Fruit fly (Drosophila melanogaster) whole organism, embryonic: ENCODE results near the gene CG13113.

Source experiments
- Atf-2 ChIP-seq: fragments of 200-800 bp; sonication (Bioruptor generic); optimal IDR thresholded peaks from 2 replicates; lab custom pipeline; 2016; ENCODE audit warnings: missing biosample characterization, missing genetic modification characterization
- CG1024 ChIP-seq: fragments of 200-800 bp; sonication (Bioruptor generic); IDR thresholded peaks from 2 replicates; pipeline ENCODE4 v1.3.6; 2022; ENCODE audit warnings: missing biosample characterization, missing genetic modification characterization
- CG11456 ChIP-seq: fragments of 200-800 bp; sonication (Bioruptor generic); IDR thresholded peaks from 3 replicates; pipeline ENCODE4 v1.3.6; 2022; ENCODE audit warnings: missing biosample characterization, missing genetic modification characterization
- CG1233 ChIP-seq: fragments of 200-800 bp; sonication (Bioruptor generic); optimal IDR thresholded peaks from 4 replicates; lab custom pipeline; 2018; ENCODE audit warnings: missing biosample characterization, mild to moderate bottlenecking, missing genetic modification characterization
- CG13123 ChIP-seq: fragments of 200-800 bp; sonication (Bioruptor generic); optimal IDR thresholded peaks from 2 replicates; lab custom pipeline; 2016; ENCODE audit warnings: missing biosample characterization, missing genetic modification characterization
- CG14860 ChIP-seq: fragments of 200-800 bp; sonication (Bioruptor generic); IDR thresholded peaks from 3 replicates; pipeline ENCODE4 v1.3.6; 2022; ENCODE audit warnings: missing biosample characterization, missing genetic modification characterization; ENCODE audit not compliant: partially characterized antibody
- CG15269 ChIP-seq: fragments of 200-800 bp; sonication (Bioruptor generic); optimal IDR thresholded peaks from 2 replicates; lab custom pipeline; 2018; ENCODE audit warnings: missing biosample characterization, mild to moderate bottlenecking, missing genetic modification characterization, moderate library complexity
- CG15696 ChIP-seq: fragments of 200-800 bp; sonication (Bioruptor generic); optimal IDR thresholded peaks from 2 replicates; lab custom pipeline; 2019; ENCODE audit warnings: missing biosample characterization, mild to moderate bottlenecking, missing genetic modification characterization, moderate library complexity
- CG2889 ChIP-seq: fragments of 200-800 bp; sonication (Bioruptor generic); IDR thresholded peaks from 3 replicates; pipeline ENCODE4 v1.3.6; 2022; ENCODE audit warnings: missing biosample characterization, missing genetic modification characterization
- CG31224 ChIP-seq: fragments of 200-800 bp; sonication (Bioruptor generic); IDR thresholded peaks from 2 replicates; pipeline ENCODE4 v1.3.6; 2022; ENCODE audit warnings: missing biosample characterization, missing genetic modification characterization
- CG3726 ChIP-seq: fragments of 200-800 bp; sonication (Bioruptor generic); IDR thresholded peaks from 3 replicates; pipeline ENCODE4, ENCODE4 v1.3.6; 2022; ENCODE audit warnings: missing biosample characterization, missing genetic modification characterization
- CG3995 ChIP-seq: fragments of 200-800 bp; sonication (Bioruptor generic); optimal IDR thresholded peaks from 3 replicates; lab custom pipeline; 2016; ENCODE audit warnings: missing biosample characterization, missing genetic modification characterization
- CG7357 ChIP-seq: fragments of 200-800 bp; sonication (Bioruptor generic); IDR thresholded peaks from 3 replicates; pipeline ENCODE4 v1.3.6; 2022; ENCODE audit warnings: missing biosample characterization, missing genetic modification characterization
- CG7372 ChIP-seq: fragments of 200-800 bp; sonication (Bioruptor generic); IDR thresholded peaks from 2 replicates; pipeline ENCODE4 v1.3.6; 2022; ENCODE audit warnings: missing biosample characterization, missing genetic modification characterization
- CG7556 ChIP-seq: fragments of 200-800 bp; sonication (Bioruptor generic); optimal IDR thresholded peaks from 2 replicates; lab custom pipeline; 2017; ENCODE audit warnings: missing biosample characterization, mild to moderate bottlenecking, missing genetic modification characterization
- CG7928 ChIP-seq: fragments of 200-800 bp; sonication (Bioruptor generic); optimal IDR thresholded peaks from 2 replicates; lab custom pipeline; 2017; ENCODE audit warnings: missing biosample characterization, mild to moderate bottlenecking, missing genetic modification characterization
- CG8478 ChIP-seq: fragments of >200 bp; optimal IDR thresholded peaks from 2 replicates; lab custom pipeline; 2018
- CG9437 ChIP-seq: fragments of 200-800 bp; sonication (Bioruptor generic); optimal IDR thresholded peaks from 2 replicates; lab custom pipeline; 2018; ENCODE audit warnings: missing biosample characterization, mild to moderate bottlenecking, missing genetic modification characterization
- CG9932 ChIP-seq: fragments of 200-800 bp; sonication (Bioruptor generic); IDR thresholded peaks from 2 replicates; pipeline ENCODE4 v1.3.6; 2022; ENCODE audit warnings: missing biosample characterization, missing genetic modification characterization
- Dll ChIP-seq: fragments of 200-800 bp; sonication (Bioruptor generic); IDR thresholded peaks from 4 replicates; pipeline ENCODE4 v1.3.6; 2022; ENCODE audit warnings: missing biosample characterization, missing genetic modification characterization; ENCODE audit not compliant: partially characterized antibody
- Doc2 ChIP-seq: fragments of 200-800 bp; sonication (Bioruptor generic); IDR thresholded peaks from 2 replicates; pipeline ENCODE4 v1.3.6; 2022; ENCODE audit warnings: missing biosample characterization, missing genetic modification characterization
- Dref ChIP-seq: fragments of 200-800 bp; sonication (Bioruptor generic); IDR thresholded peaks from 2 replicates; pipeline ENCODE4 v1.3.6; 2022; ENCODE audit warnings: missing biosample characterization, missing genetic modification characterization
- Drgx ChIP-seq: fragments of 200-800 bp; sonication (Bioruptor generic); IDR thresholded peaks from 2 replicates; pipeline ENCODE4 v1.3.6; 2022; ENCODE audit warnings: missing biosample characterization, missing genetic modification characterization
- Gsc ChIP-seq: fragments of 200-800 bp; sonication (Bioruptor generic); IDR thresholded peaks from 2 replicates; pipeline ENCODE4 v1.3.6; 2022; ENCODE audit warnings: missing biosample characterization, missing genetic modification characterization
- H15 ChIP-seq: fragments of 200-800 bp; sonication (Bioruptor generic); IDR thresholded peaks from 3 replicates; pipeline ENCODE4 v1.3.6; 2022; ENCODE audit warnings: missing biosample characterization, missing genetic modification characterization
- Hmr ChIP-seq: fragments of 200-800 bp; sonication (Bioruptor generic); optimal IDR thresholded peaks from 3 replicates; lab custom pipeline; 2017; ENCODE audit warnings: mild to moderate bottlenecking, missing biosample characterization, missing genetic modification reagents, missing genetic modification characterization
- MESR4 ChIP-seq: fragments of 200-800 bp; sonication (Bioruptor generic); optimal IDR thresholded peaks from 2 replicates; lab custom pipeline; 2018; ENCODE audit warnings: missing biosample characterization, mild to moderate bottlenecking, missing genetic modification characterization, moderate library complexity
- Med ChIP-seq: fragments of 200-800 bp; sonication (Bioruptor generic); peaks from one replicate; lab custom pipeline; 2016; ENCODE audit warnings: missing biosample characterization, missing genetic modification characterization, mild to moderate bottlenecking, inconsistent platforms, moderate library complexity
- Mes4 ChIP-seq: fragments of 200-800 bp; sonication (Bioruptor generic); optimal IDR thresholded peaks from 2 replicates; lab custom pipeline; 2016; ENCODE audit warnings: missing biosample characterization, missing genetic modification characterization
- Sox100B ChIP-seq: fragments of 200-800 bp; sonication (Bioruptor generic); optimal IDR thresholded peaks from 3 replicates; lab custom pipeline; 2018; ENCODE audit warnings: missing biosample characterization, mild to moderate bottlenecking, missing genetic modification characterization
- Spps ChIP-seq: fragments of 200-800 bp; sonication (Bioruptor generic); optimal IDR thresholded peaks from 2 replicates; lab custom pipeline; 2018; ENCODE audit warnings: missing biosample characterization, mild to moderate bottlenecking, missing genetic modification characterization
- Sry-δ ChIP-seq: fragments of 200-800 bp; sonication (Bioruptor generic); optimal IDR thresholded peaks from 2 replicates; lab custom pipeline; 2016; ENCODE audit warnings: missing biosample characterization, missing genetic modification characterization
- Ssrp ChIP-seq: fragments of 200-800 bp; sonication (Bioruptor generic); optimal IDR thresholded peaks from 2 replicates; lab custom pipeline; 2018; ENCODE audit warnings: missing biosample characterization, mild to moderate bottlenecking, missing genetic modification characterization, moderate library complexity
- YL-1 ChIP-seq: fragments of 200-800 bp; sonication (Bioruptor generic); optimal IDR thresholded peaks from 3 replicates; lab custom pipeline; 2017; ENCODE audit warnings: missing biosample characterization, mild to moderate bottlenecking, missing genetic modification characterization
- aop ChIP-seq: fragments of 200-800 bp; sonication (Bioruptor generic); IDR thresholded peaks from 2 replicates; pipeline ENCODE4 v1.3.6; 2022; ENCODE audit warnings: missing biosample characterization, missing genetic modification characterization
- ato ChIP-seq: fragments of 200-800 bp; sonication (Bioruptor generic); IDR thresholded peaks from 2 replicates; pipeline ENCODE4 v1.3.6; 2022; ENCODE audit warnings: missing biosample characterization, missing genetic modification characterization; ENCODE audit not compliant: partially characterized antibody
- danr ChIP-seq: fragments of 200-800 bp; sonication (Bioruptor generic); IDR thresholded peaks from 2 replicates; pipeline ENCODE4 v1.3.6; 2022; ENCODE audit warnings: missing biosample characterization, missing genetic modification characterization
- dati ChIP-seq: fragments of 200-800 bp; sonication (Bioruptor generic); IDR thresholded peaks from 2 replicates; pipeline ENCODE4 v1.3.6; 2022; ENCODE audit warnings: missing biosample characterization, missing genetic modification characterization
- disco-r ChIP-seq: fragments of 200-800 bp; sonication (Bioruptor generic); optimal IDR thresholded peaks from 2 replicates; lab custom pipeline; 2016; ENCODE audit warnings: missing biosample characterization, missing genetic modification characterization
- dysf ChIP-seq: fragments of 200-800 bp; sonication (Bioruptor generic); IDR thresholded peaks from 3 replicates; pipeline ENCODE4 v1.3.6; 2022; ENCODE audit warnings: missing biosample characterization, missing genetic modification characterization
- ems ChIP-seq: fragments of 200-800 bp; sonication (Bioruptor generic); optimal IDR thresholded peaks from 3 replicates; lab custom pipeline; 2016; ENCODE audit warnings: missing biosample characterization, missing genetic modification characterization
- gem ChIP-seq: fragments of 200-800 bp; sonication (Bioruptor generic); optimal IDR thresholded peaks from 2 replicates; lab custom pipeline; 2019; ENCODE audit warnings: missing biosample characterization, mild to moderate bottlenecking, missing genetic modification characterization, moderate library complexity
- grn ChIP-seq: fragments of 200-800 bp; sonication (Bioruptor generic); optimal IDR thresholded peaks from 3 replicates; lab custom pipeline; 2017; ENCODE audit warnings: missing biosample characterization, missing genetic modification characterization
- hkb ChIP-seq, 2 experiments: fragments of 200-800 bp in 1 of 2; fragments of >200 bp in 1 of 2; sonication (Bioruptor generic) in 1 of 2; IDR thresholded peaks in 1 of 2; optimal IDR thresholded peaks in 1 of 2; 2 replicates each; pipeline versions ENCODE4 v1.3.6 to Lab custom; 2017 to 2022; ENCODE audit warnings: missing biosample characterization in 1 of 2, missing genetic modification characterization in 1 of 2
- insv ChIP-seq, 2 experiments: fragments of 200-800 bp; sonication (Bioruptor generic); optimal IDR thresholded peaks; 3 replicates each; lab custom pipeline; 2016 to 2018; ENCODE audit warnings: missing biosample characterization in 2 of 2, missing genetic modification characterization in 2 of 2
- nau ChIP-seq: fragments of 200-800 bp; sonication (Bioruptor generic); optimal IDR thresholded peaks from 3 replicates; lab custom pipeline; 2017; ENCODE audit warnings: missing biosample characterization, mild to moderate bottlenecking, missing genetic modification characterization, missing genetic modification reagents
- schlank ChIP-seq: fragments of 200-800 bp; sonication (Bioruptor generic); optimal IDR thresholded peaks from 2 replicates; lab custom pipeline; 2018; ENCODE audit warnings: missing biosample characterization, mild to moderate bottlenecking, missing genetic modification characterization
- sim ChIP-seq: fragments of 200-800 bp; sonication (Bioruptor generic); IDR thresholded peaks from 2 replicates; pipeline ENCODE4 v1.3.6; 2022; ENCODE audit warnings: missing biosample characterization, missing genetic modification characterization
- zen ChIP-seq: fragments of 200-800 bp; sonication (Bioruptor generic); optimal IDR thresholded peaks from 3 replicates; lab custom pipeline; 2018; ENCODE audit warnings: missing biosample characterization, mild to moderate bottlenecking, missing genetic modification characterization, moderate library complexity
- zfh1 ChIP-seq: fragments of 200-800 bp; sonication (Bioruptor generic); IDR thresholded peaks from 3 replicates; pipeline ENCODE4 v1.3.6; 2022; ENCODE audit warnings: missing biosample characterization, missing genetic modification characterization

Gene CG13113

DNA sequence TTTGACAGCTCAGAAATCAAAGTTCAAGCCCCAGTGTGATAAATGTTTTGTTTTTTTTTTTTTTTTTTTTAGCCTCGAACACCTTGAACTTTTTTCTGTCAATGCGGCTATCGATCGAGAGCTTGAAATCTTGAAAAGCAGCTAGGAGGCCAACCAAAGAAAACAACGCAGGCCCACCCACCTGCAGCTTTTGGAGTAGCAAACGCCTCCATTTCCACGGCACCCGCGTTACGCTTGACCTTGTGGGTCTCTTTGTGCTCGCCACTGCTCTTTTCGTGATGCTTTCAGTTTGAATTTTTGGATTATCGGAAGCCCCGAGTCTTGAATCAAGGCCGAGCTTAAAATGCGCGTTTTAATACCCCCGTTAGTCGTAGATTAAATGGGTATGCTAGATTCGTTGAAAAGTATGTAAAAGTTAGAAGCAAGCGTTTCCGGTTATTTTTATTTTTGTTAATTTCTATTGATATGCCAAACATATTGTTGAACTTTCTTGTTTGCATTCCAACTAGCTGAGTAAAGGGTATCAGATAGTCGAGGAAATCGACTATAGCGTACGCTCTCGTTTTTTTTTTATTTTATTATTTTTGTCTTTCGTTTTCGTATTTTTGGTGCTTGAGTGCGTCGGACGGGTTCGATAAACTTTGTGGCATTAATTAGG is 41.1 kb upstream of the CG13113 start (continued):
- TF ChIP-seq Med (GFP tag; lab: Kevin White, UChicago) = peak; percentile 70
- TF ChIP-seq zfh1 = peak; percentile 70; the same call in 2 of the 3 replicates
- peak; percentile 88 for TF ChIP-seq CG15269
- TF ChIP-seq dati (GFP tag; lab: Robert Waterston, UW) = no peak
- TF ChIP-seq Doc2 (GFP tag; lab: Robert Waterston, UW) = no peak
- TF ChIP-seq CG3726 (GFP tag; lab: Robert Waterston, UW) = peak; percentile 76; the same call in 1 of the 3 replicates
- peak; percentile 78; the same call in 2 of the 3 replicates for TF ChIP-seq CG2889 (GFP tag; lab: Robert Waterston, UW)
- TF ChIP-seq CG11456 = peak; percentile 77
- no peak for TF ChIP-seq CG8478 (lab: Kevin White, UChicago)
- peak; percentile 71 for TF ChIP-seq CG1024
- TF ChIP-seq Mes4 (GFP tag; lab: Kevin White, UChicago) = no peak
- TF ChIP-seq CG14860 (GFP tag; lab: Robert Waterston, UW) = no peak
- TF ChIP-seq Gsc (GFP tag; lab: Robert Waterston, UW) = no peak
- no peak for TF ChIP-seq ems (GFP tag; lab: Kevin White, UChicago)
- TF ChIP-seq Hmr = peak; percentile 79
- no peak for TF ChIP-seq Atf-2
- no peak for TF ChIP-seq CG3995 (GFP tag; lab: Kevin White, UChicago)
- TF ChIP-seq disco-r (GFP tag; lab: Kevin White, UChicago) = no peak
- no peak for TF ChIP-seq nau (GFP tag; lab: Kevin White, UChicago)
- TF ChIP-seq Dll (GFP tag; lab: Robert Waterston, UW) = no peak
- TF ChIP-seq MESR4 = no peak
- TF ChIP-seq CG9932 (GFP tag; lab: Robert Waterston, UW) = peak; percentile 56
- TF ChIP-seq dysf (GFP tag; lab: Robert Waterston, UW) = peak; percentile 89; the same call in 2 of the 3 replicates
- no peak for TF ChIP-seq CG15696 (tag; lab: Kevin White, UChicago)
- TF ChIP-seq zen (tag; lab: Kevin White, UChicago) = no peak
- no peak for TF ChIP-seq Spps (tag; lab: Kevin White, UChicago)
- no peak for TF ChIP-seq ato (GFP tag; lab: Robert Waterston, UW)
- peak; percentile 43; the same call in 1 of the 2 replicates for TF ChIP-seq Drgx (GFP tag; lab: Robert Waterston, UW)
- peak; percentile 56 for TF ChIP-seq CG9437 (GFP tag; lab: Kevin White, UChicago)
- 0 out of 2 replicates have a peak, but pooled peaks have one; percentile 29 for TF ChIP-seq sim (GFP tag; lab: Robert Waterston, UW)
- no peak for TF ChIP-seq insv (GFP tag; optimal IDR thresholded peaks at IDR 0.05; lab: Kevin White, UChicago)
- peak; percentile 55; the same call in 1 of the 2 replicates for TF ChIP-seq danr (GFP tag; lab: Robert Waterston, UW)
- TF ChIP-seq grn (GFP tag; lab: Kevin White, UChicago) = no peak
- no peak for TF ChIP-seq hkb (optimal IDR thresholded peaks at IDR 0.05; lab: Kevin White, UChicago)
- TF ChIP-seq hkb (GFP tag; IDR thresholded peaks at IDR 0.05; lab: Robert Waterston, UW) = peak; percentile 92
- TF ChIP-seq CG31224 (GFP tag; lab: Robert Waterston, UW) = peak; percentile 47
- peak; percentile 58 for TF ChIP-seq Ssrp
- TF ChIP-seq CG7556 = peak; percentile 78
- peak; percentile 70 for TF ChIP-seq CG7372 (GFP tag; lab: Robert Waterston, UW)
- TF ChIP-seq CG1233 = peak; percentile 22
- TF ChIP-seq CG7928 (GFP tag; lab: Kevin White, UChicago) = peak; percentile 1
- no peak for TF ChIP-seq Sry-δ (GFP tag; lab: Kevin White, UChicago)
- TF ChIP-seq Dref (GFP tag; lab: Robert Waterston, UW) = no peak
- peak; percentile 64; the same call in 2 of the 3 replicates for TF ChIP-seq CG7357 (GFP tag; lab: Robert Waterston, UW)
- peak; percentile 32 for TF ChIP-seq YL-1 (GFP tag; lab: Kevin White, UChicago)
- peak; percentile 67 for TF ChIP-seq Sox100B (GFP tag; lab: Kevin White, UChicago)
- TF ChIP-seq CG13123 (GFP tag; lab: Kevin White, UChicago) = peak; percentile 15
- peak; percentile 88 for TF ChIP-seq gem
- TF ChIP-seq H15 (GFP tag; lab: Robert Waterston, UW) = peak; percentile 72; the same call in 2 of the 3 replicates
- TF ChIP-seq aop = peak; percentile 39; the same call in 1 of the 2 replicates
- no peak for TF ChIP-seq schlank (tag; lab: Kevin White, UChicago)
